Worm (Caenorhabditis elegans) whole organism, young adult: ENCODE measurements around the gene srp-3.

ENCODE experiments used
- B0019.2 ChIP-seq: fragments of 200-800 bp; sonication (Bioruptor generic); conservative IDR thresholded peaks from 2 replicates; pipeline ENCODE4 v1.3.6; 2022; ENCODE audit warnings: missing genetic modification reagents, missing genetic modification characterization, missing compliant biosample characterization
- B0336.3 ChIP-seq: fragments of 200-800 bp; sonication (Bioruptor generic); IDR thresholded peaks from 2 replicates; pipeline ENCODE4 v1.3.6; 2022; ENCODE audit warnings: missing genetic modification characterization, missing compliant biosample characterization
- C06A6.2 ChIP-seq: fragments of 200-800 bp; sonication (Bioruptor generic); conservative IDR thresholded peaks from 2 replicates; pipeline ENCODE4 v1.3.6; 2022; ENCODE audit warnings: missing genetic modification characterization, missing compliant biosample characterization
- D2030.7 ChIP-seq: fragments of 200-800 bp; sonication (Bioruptor generic); IDR thresholded peaks from 2 replicates; pipeline ENCODE4 v1.3.6; 2022; ENCODE audit warnings: missing genetic modification reagents, missing genetic modification characterization, missing compliant biosample characterization
- F33H1.4 ChIP-seq: fragments of 200-800 bp; sonication (Bioruptor generic); IDR thresholded peaks from 2 replicates; pipeline ENCODE4 v1.3.6; 2022; ENCODE audit warnings: missing genetic modification reagents, missing genetic modification characterization, missing compliant biosample characterization
- F37B4.10 ChIP-seq: fragments of 200-800 bp; sonication (Bioruptor generic); IDR thresholded peaks from 2 replicates; pipeline ENCODE4 v1.3.6; 2022; ENCODE audit warnings: missing genetic modification characterization, missing compliant biosample characterization
- F39B2.1 ChIP-seq: fragments of 200-800 bp; sonication (Bioruptor generic); IDR thresholded peaks from 2 replicates; pipeline ENCODE4 v1.3.6; 2022; ENCODE audit warnings: missing genetic modification reagents, missing genetic modification characterization, missing compliant biosample characterization
- F57A8.1 ChIP-seq: fragments of 200-800 bp; sonication (Bioruptor generic); optimal IDR thresholded peaks from 2 replicates; lab custom pipeline; 2018; ENCODE audit warnings: mild to moderate bottlenecking, missing genetic modification characterization, moderate library complexity, missing compliant biosample characterization
- T07F8.4 ChIP-seq: sonication (generic microtip); optimal IDR thresholded peaks from 2 replicates; lab custom pipeline; 2016; ENCODE audit warnings: mild to moderate bottlenecking, missing genetic modification characterization, moderate library complexity, missing compliant biosample characterization
- Y53G8AR.9 ChIP-seq: fragments of 200-800 bp; sonication (Bioruptor generic); conservative IDR thresholded peaks from 2 replicates; pipeline ENCODE4 v1.3.6; 2022; ENCODE audit warnings: missing genetic modification reagents, missing genetic modification characterization, missing compliant biosample characterization
- Y67H2A.10 ChIP-seq: fragments of 200-800 bp; sonication (Bioruptor generic); conservative IDR thresholded peaks from 2 replicates; pipeline ENCODE4 v1.3.6; 2022; ENCODE audit warnings: missing genetic modification reagents, missing genetic modification characterization, missing compliant biosample characterization
- attf-3 ChIP-seq: fragments of 200-800 bp; sonication (Bioruptor generic); conservative IDR thresholded peaks from 2 replicates; pipeline ENCODE4 v1.3.6; 2022; ENCODE audit warnings: missing genetic modification reagents, missing genetic modification characterization, missing compliant biosample characterization
- attf-6 ChIP-seq: fragments of 200-800 bp; sonication (Bioruptor generic); IDR thresholded peaks from 2 replicates; pipeline ENCODE4 v1.3.6; 2022; ENCODE audit warnings: missing genetic modification reagents, missing genetic modification characterization, missing compliant biosample characterization
- cebp-1 ChIP-seq, 2 experiments: fragments of 200-800 bp in 1 of 2; sonication (Bioruptor generic) in 1 of 2; sonication (generic microtip) in 1 of 2; IDR thresholded peaks in 1 of 2; optimal IDR thresholded peaks in 1 of 2; 2 replicates each; pipeline versions ENCODE4 v1.3.6 to Lab custom; 2017 to 2022; ENCODE audit warnings: missing compliant biosample characterization in 2 of 2, missing genetic modification characterization in 2 of 2, mild to moderate bottlenecking in 1 of 2, missing genetic modification reagents in 1 of 2, moderate library complexity in 1 of 2
- ceh-58 ChIP-seq: fragments of 200-800 bp; sonication (Bioruptor generic); IDR thresholded peaks from 2 replicates; pipeline ENCODE4 v1.3.6; 2022; ENCODE audit warnings: missing genetic modification characterization, missing compliant biosample characterization
- ceh-91 ChIP-seq: fragments of 200-800 bp; sonication (Bioruptor generic); IDR thresholded peaks from 2 replicates; pipeline ENCODE4 v1.3.6; 2022; ENCODE audit warnings: missing genetic modification reagents, missing genetic modification characterization, missing compliant biosample characterization
- dox-1 ChIP-seq: fragments of 200-800 bp; sonication (Bioruptor generic); IDR thresholded peaks from 2 replicates; pipeline ENCODE4 v1.3.6; 2022; ENCODE audit warnings: missing genetic modification reagents, missing genetic modification characterization, missing compliant biosample characterization
- dpff-1 ChIP-seq: sonication (generic microtip); optimal IDR thresholded peaks from 2 replicates; lab custom pipeline; 2017; ENCODE audit warnings: mild to moderate bottlenecking, missing genetic modification characterization, missing compliant biosample characterization
- hmg-1.2 ChIP-seq: fragments of 200-800 bp; sonication (Bioruptor generic); IDR thresholded peaks from 2 replicates; pipeline ENCODE4 v1.3.6; 2022; ENCODE audit warnings: missing genetic modification reagents, missing genetic modification characterization, missing compliant biosample characterization
- hmg-20 ChIP-seq: fragments of 200-800 bp; sonication (Bioruptor generic); IDR thresholded peaks from 2 replicates; pipeline ENCODE4 v1.3.6; 2022; ENCODE audit warnings: missing genetic modification reagents, missing genetic modification characterization, missing compliant biosample characterization
- lin-26 ChIP-seq: fragments of 200-800 bp; sonication (Bioruptor generic); IDR thresholded peaks from 2 replicates; pipeline ENCODE4 v1.3.6; 2022; ENCODE audit warnings: missing genetic modification reagents, missing genetic modification characterization, missing compliant biosample characterization
- lin-35 ChIP-seq, 3 experiments: fragments of 150-350 bp in 2 of 3; sonication (generic microtip) in 1 of 3; optimal IDR thresholded peaks; 2 replicates each; lab custom pipeline; 2014 to 2018; ENCODE audit warnings: missing biosample characterization in 3 of 3, missing genetic modification characterization in 3 of 3, missing genetic modification reagents in 3 of 3
- lin-40 ChIP-seq: sonication (generic microtip); optimal IDR thresholded peaks from 2 replicates; lab custom pipeline; 2016; ENCODE audit warnings: missing genetic modification characterization, mild to moderate bottlenecking, missing compliant biosample characterization, missing genotype, missing genetic modification reagents
- lir-1 ChIP-seq: fragments of 200-800 bp; sonication (Bioruptor generic); conservative IDR thresholded peaks from 2 replicates; pipeline ENCODE4 v1.3.6; 2022; ENCODE audit warnings: missing genetic modification reagents, missing genetic modification characterization, missing compliant biosample characterization
- madf-3 ChIP-seq: fragments of 200-800 bp; sonication (Bioruptor generic); IDR thresholded peaks from 2 replicates; pipeline ENCODE4 v1.3.6; 2022; ENCODE audit warnings: missing genetic modification reagents, missing genetic modification characterization, missing compliant biosample characterization
- mcd-1 ChIP-seq: fragments of 200-800 bp; sonication (Bioruptor generic); IDR thresholded peaks from 2 replicates; pipeline ENCODE4 v1.3.6; 2022; ENCODE audit warnings: missing genetic modification reagents, missing genetic modification characterization, missing compliant biosample characterization
- mel-28 ChIP-seq: sonication (generic microtip); optimal IDR thresholded peaks from 2 replicates; lab custom pipeline; 2016; ENCODE audit warnings: borderline replicate concordance, mild to moderate bottlenecking, missing genetic modification characterization, missing compliant biosample characterization
- nfyb-1 ChIP-seq: fragments of 200-800 bp; sonication (Bioruptor generic); IDR thresholded peaks from 2 replicates; pipeline ENCODE4 v1.3.6; 2022; ENCODE audit warnings: missing genetic modification reagents, missing genetic modification characterization, missing compliant biosample characterization
- nhr-120 ChIP-seq: fragments of 200-800 bp; sonication (Bioruptor generic); IDR thresholded peaks from 2 replicates; pipeline ENCODE4 v1.3.6; 2022; ENCODE audit warnings: missing genetic modification characterization, missing compliant biosample characterization
- nhr-179 ChIP-seq: sonication (generic microtip); optimal IDR thresholded peaks from 2 replicates; lab custom pipeline; 2016; ENCODE audit warnings: mild to moderate bottlenecking, missing genetic modification characterization, missing compliant biosample characterization
- nhr-80 ChIP-seq: sonication (generic microtip); optimal IDR thresholded peaks from 2 replicates; lab custom pipeline; 2016; ENCODE audit warnings: missing genetic modification characterization, missing compliant biosample characterization
- pbrm-1 ChIP-seq: fragments of 200-800 bp; sonication (Bioruptor generic); IDR thresholded peaks from 2 replicates; pipeline ENCODE4 v1.3.6; 2022; ENCODE audit warnings: missing genetic modification reagents, missing genetic modification characterization, missing compliant biosample characterization
- pha-4 ChIP-seq: fragments of 150-350 bp; sonication (generic microtip); optimal IDR thresholded peaks from 2 replicates; lab custom pipeline; 2014; ENCODE audit warnings: missing biosample characterization, missing genetic modification reagents, missing genetic modification characterization
- repo-1 ChIP-seq: sonication (generic microtip); optimal IDR thresholded peaks from 2 replicates; lab custom pipeline; 2017; ENCODE audit warnings: mild to moderate bottlenecking, missing genetic modification characterization, missing compliant biosample characterization
- snpc-1.1 ChIP-seq: sonication (generic microtip); optimal IDR thresholded peaks from 2 replicates; lab custom pipeline; 2017; ENCODE audit warnings: missing genetic modification characterization, mild to moderate bottlenecking, missing compliant biosample characterization, antibody characterized with exemption, moderate library complexity, missing genotype, missing genetic modification reagents; ENCODE audit not compliant: insufficient read depth
- snpc-4 ChIP-seq, 5 experiments: fragments of 150-350 bp in 1 of 5; sonication (generic microtip) in 4 of 5; optimal IDR thresholded peaks; 2 replicates each; lab custom pipeline; 2014 to 2018; ENCODE audit warnings: missing genetic modification characterization in 5 of 5, missing biosample characterization in 3 of 5, antibody characterized with exemption in 2 of 5, mild to moderate bottlenecking in 2 of 5, missing compliant biosample characterization in 2 of 5, missing genotype in 2 of 5, moderate library complexity in 2 of 5, missing genetic modification reagents in 1 of 5
- tbx-9 ChIP-seq: sonication (generic microtip); optimal IDR thresholded peaks from 2 replicates; lab custom pipeline; 2016; ENCODE audit warnings: borderline replicate concordance, missing genetic modification characterization, inconsistent platforms, missing compliant biosample characterization
- unc-130 ChIP-seq: sonication (generic microtip); optimal IDR thresholded peaks from 2 replicates; lab custom pipeline; 2016; ENCODE audit warnings: missing genetic modification reagents, missing genetic modification characterization, missing compliant biosample characterization
- xnd-1 ChIP-seq: sonication (generic microtip); optimal IDR thresholded peaks from 2 replicates; lab custom pipeline; 2016; ENCODE audit warnings: missing genotype, missing genetic modification reagents, missing genetic modification characterization, missing compliant biosample characterization
- zim-3 ChIP-seq: sonication (generic microtip); optimal IDR thresholded peaks from 2 replicates; lab custom pipeline; 2017; ENCODE audit warnings: mild to moderate bottlenecking, missing genetic modification characterization, moderate library complexity, missing compliant biosample characterization
- ztf-18 ChIP-seq: sonication (generic microtip); optimal IDR thresholded peaks from 2 replicates; lab custom pipeline; 2016; ENCODE audit warnings: missing genotype, mild to moderate bottlenecking, missing genetic modification characterization, missing compliant biosample characterization
- ztf-26 ChIP-seq: sonication (generic microtip); optimal IDR thresholded peaks from 2 replicates; lab custom pipeline; 2017; ENCODE audit warnings: missing genetic modification characterization, missing compliant biosample characterization
- ztf-28 ChIP-seq: fragments of 200-800 bp; sonication (Bioruptor generic); IDR thresholded peaks from 2 replicates; pipeline ENCODE4 v1.3.6; 2022; ENCODE audit warnings: missing genetic modification reagents, missing genetic modification characterization, missing compliant biosample characterization
- ztf-3 ChIP-seq: fragments of 200-800 bp; sonication (Bioruptor generic); optimal IDR thresholded peaks from 2 replicates; lab custom pipeline; 2018; ENCODE audit warnings: mild to moderate bottlenecking, missing genetic modification characterization, missing compliant biosample characterization

The srp-3 gene

DNA sequence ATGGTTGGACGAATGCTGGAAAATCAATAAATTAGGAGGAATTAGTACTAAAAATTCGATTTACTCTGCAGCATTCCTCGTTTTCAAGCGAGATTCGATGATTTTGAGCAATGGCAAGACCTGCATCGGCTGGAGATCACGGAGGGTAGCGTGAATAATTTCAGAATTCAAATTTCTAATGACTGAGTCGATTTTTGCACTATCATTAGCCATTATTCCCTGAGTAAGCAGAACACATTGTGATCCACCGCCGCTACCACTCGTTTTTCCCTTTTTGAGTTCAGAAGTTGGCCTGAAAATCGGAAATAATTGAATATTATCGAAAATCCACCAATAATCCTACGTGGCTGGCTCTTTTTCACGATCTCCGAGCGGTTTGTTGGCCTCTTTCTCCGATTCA is 40.6 kb upstream of the srp-3 start:
- no peak for TF ChIP-seq nhr-179 (tag; lab: Kevin White, UChicago)
- no peak for TF ChIP-seq lin-26 (GFP tag; lab: Robert Waterston, UW)
- no peak for TF ChIP-seq B0019.2 (GFP tag; lab: Robert Waterston, UW)
- TF ChIP-seq nhr-80, result no peak
- no peak for TF ChIP-seq Y67H2A.10 (GFP tag; lab: Robert Waterston, UW)
- TF ChIP-seq nhr-120, result no peak
- TF ChIP-seq snpc-1.1 (tag; lab: Kevin White, UChicago), result no peak
- TF ChIP-seq madf-3 (GFP tag; lab: Robert Waterston, UW), result no peak
- no peak for TF ChIP-seq ztf-26 (tag; lab: Kevin White, UChicago)
- no peak for TF ChIP-seq xnd-1
- TF ChIP-seq unc-130, result no peak
- TF ChIP-seq D2030.7 (GFP tag; lab: Robert Waterston, UW), result no peak
- no peak for TF ChIP-seq dox-1 (GFP tag; lab: Robert Waterston, UW)
- TF ChIP-seq mel-28 (tag; lab: Kevin White, UChicago), result no peak
- no peak for TF ChIP-seq F57A8.1 (GFP tag; lab: Kevin White, UChicago)
- no peak for TF ChIP-seq tbx-9 (tag; lab: Kevin White, UChicago)
- no peak for TF ChIP-seq hmg-20 (GFP tag; lab: Robert Waterston, UW)
- TF ChIP-seq, all 124 proteins: peak for 0

DNA sequence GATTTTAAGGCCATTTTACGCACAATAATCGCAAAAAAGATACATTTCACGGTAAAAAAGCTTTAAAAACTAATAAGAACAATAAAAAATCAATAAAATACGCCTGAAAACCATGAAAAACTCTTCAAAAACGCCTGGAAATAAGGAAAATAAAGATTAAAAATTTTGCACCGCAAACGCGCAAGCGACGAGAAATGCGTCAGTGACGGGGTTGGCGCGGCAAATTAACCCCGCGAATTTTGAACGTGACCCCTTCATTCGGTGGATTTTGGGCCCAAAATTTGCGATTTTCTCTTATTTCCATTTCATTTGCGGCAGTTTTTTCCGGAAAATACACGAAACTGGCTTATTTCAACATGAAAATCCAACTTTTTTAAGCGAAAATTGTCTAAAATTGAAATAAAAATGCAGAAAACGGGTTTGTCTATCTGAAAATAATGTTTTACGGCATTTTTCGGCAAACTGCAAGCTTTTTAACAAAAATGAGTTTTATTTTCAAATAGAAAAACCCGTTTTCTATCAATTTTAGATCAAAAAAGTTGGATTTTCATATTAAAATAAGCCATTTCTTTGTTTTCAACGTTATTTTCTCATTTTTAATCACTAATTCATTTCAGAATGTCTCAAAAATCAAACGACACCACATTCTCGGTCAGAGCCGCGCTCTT is 39.9 kb upstream of the srp-3 start, which contains the start of gene knl-3:
Gene knl-3, plus strand, starts transcription at position 618 of the 668 bp plus-strand sequence.
- TF ChIP-seq lin-26 (GFP tag; lab: Robert Waterston, UW) (peak; percentile 64; the same call in 1 of the 2 replicates), ceh-58 (GFP tag; lab: Robert Waterston, UW) (no peak), pha-4 (tag; lab: Kevin White, UChicago) (peak; percentile 65), B0336.3 (GFP tag; lab: Robert Waterston, UW) (peak; percentile 97), dpff-1 (no peak), hmg-1.2 (peak; percentile 76), lir-1 (peak; percentile 87), ztf-18 (tag; lab: Kevin White, UChicago) (peak; percentile 100), ceh-91 (GFP tag; lab: Robert Waterston, UW) (peak; percentile 93), attf-6 (GFP tag; lab: Robert Waterston, UW) (peak; percentile 84), T07F8.4 (tag; lab: Kevin White, UChicago) (no peak), unc-130 (peak; percentile 63), ztf-3 (no peak), mcd-1 (peak; percentile 96), cebp-1 (GFP tag; IDR thresholded peaks at IDR 0.05; lab: Robert Waterston, UW) (no peak), cebp-1 (tag; optimal IDR thresholded peaks at IDR 0.05; lab: Kevin White, UChicago) (peak; percentile 88), dox-1 (GFP tag; lab: Robert Waterston, UW) (peak; percentile 97), repo-1 (tag; lab: Kevin White, UChicago) (peak; percentile 72), F39B2.1 (GFP tag; lab: Robert Waterston, UW) (0 out of 2 replicates have a peak, but pooled peaks have one; percentile 47), lin-40 (peak; percentile 89), pbrm-1 (GFP tag; lab: Robert Waterston, UW) (peak; percentile 93), nfyb-1 (GFP tag; lab: Robert Waterston, UW) (peak; percentile 91), snpc-4 (GFP tag; optimal IDR thresholded peaks at IDR 0.05; lab: Kevin White, UChicago) (peak; percentile 48), snpc-4 (tag; optimal IDR thresholded peaks at IDR 0.05; lab: Kevin White, UChicago) (peak; percentile 58 to 78 (median 73)), ztf-28 (GFP tag; lab: Robert Waterston, UW) (peak; percentile 83), F37B4.10 (GFP tag; lab: Robert Waterston, UW) (no peak), C06A6.2 (GFP tag; lab: Robert Waterston, UW) (peak; percentile 64), Y53G8AR.9 (peak; percentile 96), hmg-20 (GFP tag; lab: Robert Waterston, UW) (peak; percentile 87), F33H1.4 (GFP tag; lab: Robert Waterston, UW) (peak; percentile 84), lin-35 (GFP tag; optimal IDR thresholded peaks at IDR 0.05; lab: Kevin White, UChicago) (peak; percentile 88 to 94 (median 94)), attf-3 (GFP tag; lab: Robert Waterston, UW) (peak; percentile 73), nhr-120 (no peak), snpc-1.1 (tag; lab: Kevin White, UChicago) (peak; percentile 61), zim-3 (tag; lab: Kevin White, UChicago) (no peak)
